Worm (Caenorhabditis elegans): ENCODE measurements around the gene his-24.

The his-24 gene

ce11 chrX:14535913-14536312, 46.0 kb downstream of the his-24 start:
- TF ChIP-seq cebp-1 (GFP tag; IDR thresholded peaks at IDR 0.05), result no peak
- no peak for TF ChIP-seq cebp-1 (tag; optimal IDR thresholded peaks at IDR 0.05)
- peak; percentile 34 for TF ChIP-seq nhr-80 (tag; optimal IDR thresholded peaks at IDR 0.05)

DNA sequence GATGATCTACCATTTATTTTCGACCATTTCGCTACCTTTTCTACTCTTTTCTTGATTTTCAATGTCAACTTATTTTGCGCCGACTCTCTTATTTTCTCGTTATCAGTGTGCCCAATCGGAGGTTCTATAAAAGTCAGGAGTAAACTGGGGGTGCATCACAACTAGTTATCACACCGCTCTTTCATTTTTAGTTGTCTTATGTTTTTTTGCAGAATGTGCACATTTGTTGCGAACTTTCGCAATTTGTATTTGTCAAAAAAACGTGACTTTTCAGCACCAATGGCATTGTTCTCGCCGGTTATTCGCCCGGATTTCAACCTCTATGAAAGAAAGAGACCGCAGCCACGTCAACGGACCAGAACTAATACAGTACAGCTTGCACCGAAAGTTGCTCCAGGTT, 47.7 kb downstream of the his-24 start:
- TF ChIP-seq cebp-1 (GFP tag; IDR thresholded peaks at IDR 0.05) (peak; percentile 35; the same call in 1 of the 2 replicates), cebp-1 (tag; optimal IDR thresholded peaks at IDR 0.05) (peak; percentile 57), hlh-12 (tag; optimal IDR thresholded peaks at IDR 0.05) (no peak), nhr-80 (tag; optimal IDR thresholded peaks at IDR 0.05) (peak; percentile 38)

ce11 chrX:14539468-14539867, 49.6 kb downstream of the his-24 start:
- TF ChIP-seq ztf-22 (GFP tag; optimal IDR thresholded peaks at IDR 0.05) (peak; percentile 37), ets-4 (GFP tag; optimal IDR thresholded peaks at IDR 0.05) (peak; percentile 10), let-607 (tag; optimal IDR thresholded peaks at IDR 0.05) (peak; percentile 26 to 67), tbx-9 (tag; optimal IDR thresholded peaks at IDR 0.05; ENCODE audit: borderline replicate concordance) (no peak), hsf-1 (GFP tag; IDR thresholded peaks at IDR 0.05) (no peak), atf-7 (tag; optimal IDR thresholded peaks at IDR 0.05) (peak; percentile 46), zim-3 (tag; optimal IDR thresholded peaks at IDR 0.05) (no peak), lin-35 (GFP tag; optimal IDR thresholded peaks at IDR 0.05) (no peak), ceh-100 (GFP tag; IDR thresholded peaks at IDR 0.05) (no peak), egl-44 (GFP tag; IDR thresholded peaks at IDR 0.05) (0 out of 2 replicates have a peak, but pooled peaks have one; percentile 20), mel-28 (tag; optimal IDR thresholded peaks at IDR 0.05; ENCODE audit: borderline replicate concordance) (no peak), ceh-27 (GFP tag; optimal IDR thresholded peaks at IDR 0.05) (no peak), tbp1 (GFP tag; optimal IDR thresholded peaks at IDR 0.05) (peak; percentile 1), cebp-1 (GFP tag; IDR thresholded peaks at IDR 0.05) (peak; percentile 16; the same call in 1 of the 2 replicates), cebp-1 (tag; optimal IDR thresholded peaks at IDR 0.05) (no peak), pha-4 (tag; optimal IDR thresholded peaks at IDR 0.05) (peak; percentile 27), snpc-4 (GFP tag; optimal IDR thresholded peaks at IDR 0.05) (no peak), snpc-4 (tag; optimal IDR thresholded peaks at IDR 0.05) (peak in 1 of 4 experiments; percentile 31), F39B2.1 (GFP tag; IDR thresholded peaks at IDR 0.05) (no peak), rcor-1 (GFP tag; IDR thresholded peaks at IDR 0.05) (no peak), aptf-2 (GFP tag; conservative IDR thresholded peaks at IDR 0.05) (no peak), somi-1 (GFP tag; optimal IDR thresholded peaks at IDR 0.05) (no peak), tlf-1 (GFP tag; optimal IDR thresholded peaks at IDR 0.05) (no peak), K12H6.12 (tag; optimal IDR thresholded peaks at IDR 0.05) (no peak), nhr-80 (tag; optimal IDR thresholded peaks at IDR 0.05) (peak; percentile 90), akir-1 (GFP tag; optimal IDR thresholded peaks at IDR 0.05) (no peak), gei-17 (GFP tag; optimal IDR thresholded peaks at IDR 0.05) (no peak), F33H1.4 (GFP tag; IDR thresholded peaks at IDR 0.05) (no peak), ekl-4 (GFP tag; IDR thresholded peaks at IDR 0.05) (no peak), lir-1 (GFP tag; conservative IDR thresholded peaks at IDR 0.05) (no peak), madf-10 (tag; optimal IDR thresholded peaks at IDR 0.05) (peak; percentile 28)
